Worm (Caenorhabditis elegans) whole organism, young adult: Measurements from ENCODE around the gene F13A2.5.
A peak's percentile ranks its signal among the peaks of the same experiment; 100 is the strongest.

ENCODE experiments used
- B0261.1 ChIP-seq: sonication (generic microtip); optimal IDR thresholded peaks from 2 replicates; lab custom pipeline; 2016; ENCODE audit warnings: mild to moderate bottlenecking, missing genetic modification characterization, moderate library complexity, missing compliant biosample characterization
- B0336.3 ChIP-seq: fragments of 200-800 bp; sonication (Bioruptor generic); IDR thresholded peaks from 2 replicates; pipeline ENCODE4 v1.3.6; 2022; ENCODE audit warnings: missing genetic modification characterization, missing compliant biosample characterization
- C17E4.6 ChIP-seq: fragments of 200-800 bp; sonication (Bioruptor generic); IDR thresholded peaks from 2 replicates; pipeline ENCODE4 v1.3.6; 2022; ENCODE audit warnings: missing genetic modification reagents, missing genetic modification characterization, missing compliant biosample characterization
- F37B4.10 ChIP-seq: fragments of 200-800 bp; sonication (Bioruptor generic); IDR thresholded peaks from 2 replicates; pipeline ENCODE4 v1.3.6; 2022; ENCODE audit warnings: missing genetic modification characterization, missing compliant biosample characterization
- F39B2.1 ChIP-seq: fragments of 200-800 bp; sonication (Bioruptor generic); IDR thresholded peaks from 2 replicates; pipeline ENCODE4 v1.3.6; 2022; ENCODE audit warnings: missing genetic modification reagents, missing genetic modification characterization, missing compliant biosample characterization
- F49E8.2 ChIP-seq: sonication (generic microtip); optimal IDR thresholded peaks from 3 replicates; lab custom pipeline; 2017; ENCODE audit warnings: missing genetic modification characterization, mild to moderate bottlenecking, missing compliant biosample characterization, antibody characterized with exemption, moderate library complexity; ENCODE audit not compliant: insufficient read depth
- T07F8.4 ChIP-seq: sonication (generic microtip); optimal IDR thresholded peaks from 2 replicates; lab custom pipeline; 2016; ENCODE audit warnings: mild to moderate bottlenecking, missing genetic modification characterization, moderate library complexity, missing compliant biosample characterization
- Y67H2A.10 ChIP-seq: fragments of 200-800 bp; sonication (Bioruptor generic); conservative IDR thresholded peaks from 2 replicates; pipeline ENCODE4 v1.3.6; 2022; ENCODE audit warnings: missing genetic modification reagents, missing genetic modification characterization, missing compliant biosample characterization
- Y95B8A.8 ChIP-seq: fragments of 200-800 bp; sonication (Bioruptor generic); IDR thresholded peaks from 2 replicates; pipeline ENCODE4 v1.3.6; 2022; ENCODE audit warnings: missing genetic modification reagents, missing genetic modification characterization, missing compliant biosample characterization
- aptf-2 ChIP-seq: fragments of 200-800 bp; sonication (Bioruptor generic); conservative IDR thresholded peaks from 2 replicates; pipeline ENCODE4 v1.3.6; 2022; ENCODE audit warnings: missing genetic modification reagents, missing genetic modification characterization, missing compliant biosample characterization
- atf-7 ChIP-seq: sonication (generic microtip); optimal IDR thresholded peaks from 2 replicates; lab custom pipeline; 2017; ENCODE audit warnings: mild to moderate bottlenecking, missing genetic modification characterization, missing compliant biosample characterization
- athp-1 ChIP-seq: sonication (generic microtip); optimal IDR thresholded peaks from 2 replicates; lab custom pipeline; 2017; ENCODE audit warnings: mild to moderate bottlenecking, missing genetic modification characterization, missing compliant biosample characterization
- bed-1 ChIP-seq: fragments of 200-800 bp; sonication (Bioruptor generic); IDR thresholded peaks from 2 replicates; pipeline ENCODE4 v1.3.6; 2022; ENCODE audit warnings: missing genetic modification reagents, missing genetic modification characterization, missing compliant biosample characterization
- ccch-3 ChIP-seq: fragments of 200-800 bp; sonication (Bioruptor generic); optimal IDR thresholded peaks from 2 replicates; lab custom pipeline; 2018; ENCODE audit warnings: mild to moderate bottlenecking, missing genetic modification characterization, missing compliant biosample characterization
- cebp-1 ChIP-seq, 2 experiments: fragments of 200-800 bp in 1 of 2; sonication (Bioruptor generic) in 1 of 2; sonication (generic microtip) in 1 of 2; IDR thresholded peaks in 1 of 2; optimal IDR thresholded peaks in 1 of 2; 2 replicates each; pipeline versions ENCODE4 v1.3.6 to Lab custom; 2017 to 2022; ENCODE audit warnings: missing compliant biosample characterization in 2 of 2, missing genetic modification characterization in 2 of 2, mild to moderate bottlenecking in 1 of 2, missing genetic modification reagents in 1 of 2, moderate library complexity in 1 of 2
- ceh-100 ChIP-seq: fragments of 200-800 bp; sonication (Bioruptor generic); IDR thresholded peaks from 2 replicates; pipeline ENCODE4 v1.3.6; 2022; ENCODE audit warnings: missing genetic modification reagents, missing genetic modification characterization, missing compliant biosample characterization
- ceh-27 ChIP-seq: fragments of 200-800 bp; sonication (Bioruptor generic); optimal IDR thresholded peaks from 2 replicates; lab custom pipeline; 2018; ENCODE audit warnings: mild to moderate bottlenecking, missing genetic modification characterization, moderate library complexity, missing compliant biosample characterization
- ceh-79 ChIP-seq: sonication (generic microtip); optimal IDR thresholded peaks from 2 replicates; lab custom pipeline; 2017; ENCODE audit warnings: mild to moderate bottlenecking, missing genetic modification characterization, missing compliant biosample characterization
- efl-1 ChIP-seq: fragments of 150-350 bp; optimal IDR thresholded peaks from 2 replicates; lab custom pipeline; 2014; ENCODE audit warnings: missing biosample characterization, missing genetic modification reagents, missing genetic modification characterization
- egl-18 ChIP-seq: fragments of 200-800 bp; sonication (Bioruptor generic); IDR thresholded peaks from 2 replicates; pipeline ENCODE4 v1.3.6; 2022; ENCODE audit warnings: missing genetic modification reagents, missing genetic modification characterization, missing compliant biosample characterization
- egrh-3 ChIP-seq: fragments of 200-800 bp; sonication (Bioruptor generic); IDR thresholded peaks from 2 replicates; pipeline ENCODE4 v1.3.6; 2022; ENCODE audit warnings: missing genetic modification reagents, missing genetic modification characterization, missing compliant biosample characterization
- ets-4 ChIP-seq: fragments of 200-800 bp; sonication (Bioruptor generic); optimal IDR thresholded peaks from 2 replicates; lab custom pipeline; 2018; ENCODE audit warnings: mild to moderate bottlenecking, missing genetic modification characterization, missing compliant biosample characterization
- hlh-12 ChIP-seq: sonication (generic microtip); optimal IDR thresholded peaks from 2 replicates; lab custom pipeline; 2016; ENCODE audit warnings: missing genetic modification characterization, missing compliant biosample characterization
- hlh-26 ChIP-seq: fragments of 200-800 bp; sonication (Bioruptor generic); conservative IDR thresholded peaks from 2 replicates; pipeline ENCODE4 v1.3.6; 2022; ENCODE audit warnings: missing genetic modification reagents, missing genetic modification characterization, missing compliant biosample characterization
- hmg-20 ChIP-seq: fragments of 200-800 bp; sonication (Bioruptor generic); IDR thresholded peaks from 2 replicates; pipeline ENCODE4 v1.3.6; 2022; ENCODE audit warnings: missing genetic modification reagents, missing genetic modification characterization, missing compliant biosample characterization
- let-526 ChIP-seq: fragments of 200-800 bp; sonication (Bioruptor generic); IDR thresholded peaks from 2 replicates; pipeline ENCODE4 v1.3.6; 2022; ENCODE audit warnings: missing genetic modification reagents, missing genetic modification characterization, missing compliant biosample characterization
- let-607 ChIP-seq, 2 experiments: fragments of 200-800 bp in 1 of 2; sonication (Bioruptor generic) in 1 of 2; sonication (generic microtip) in 1 of 2; optimal IDR thresholded peaks; 2 replicates each; lab custom pipeline; 2016 to 2018; ENCODE audit warnings: mild to moderate bottlenecking in 2 of 2, missing compliant biosample characterization in 2 of 2, missing genetic modification characterization in 2 of 2, moderate library complexity in 2 of 2, missing genotype in 1 of 2
- lin-35 ChIP-seq, 3 experiments: fragments of 150-350 bp in 2 of 3; sonication (generic microtip) in 1 of 3; optimal IDR thresholded peaks; 2 replicates each; lab custom pipeline; 2014 to 2018; ENCODE audit warnings: missing biosample characterization in 3 of 3, missing genetic modification characterization in 3 of 3, missing genetic modification reagents in 3 of 3
- lir-1 ChIP-seq: fragments of 200-800 bp; sonication (Bioruptor generic); conservative IDR thresholded peaks from 2 replicates; pipeline ENCODE4 v1.3.6; 2022; ENCODE audit warnings: missing genetic modification reagents, missing genetic modification characterization, missing compliant biosample characterization
- lsy-27 ChIP-seq: sonication (generic microtip); optimal IDR thresholded peaks from 2 replicates; lab custom pipeline; 2017; ENCODE audit warnings: missing genetic modification characterization, mild to moderate bottlenecking, missing compliant biosample characterization, antibody characterized with exemption, missing genotype, borderline replicate concordance; ENCODE audit not compliant: insufficient read depth
- madf-10 ChIP-seq: sonication (generic microtip); optimal IDR thresholded peaks from 2 replicates; lab custom pipeline; 2016; ENCODE audit warnings: mild to moderate bottlenecking, missing genetic modification characterization, missing compliant biosample characterization
- madf-3 ChIP-seq: fragments of 200-800 bp; sonication (Bioruptor generic); IDR thresholded peaks from 2 replicates; pipeline ENCODE4 v1.3.6; 2022; ENCODE audit warnings: missing genetic modification reagents, missing genetic modification characterization, missing compliant biosample characterization
- mcd-1 ChIP-seq: fragments of 200-800 bp; sonication (Bioruptor generic); IDR thresholded peaks from 2 replicates; pipeline ENCODE4 v1.3.6; 2022; ENCODE audit warnings: missing genetic modification reagents, missing genetic modification characterization, missing compliant biosample characterization
- mes-4 ChIP-seq: sonication (generic microtip); optimal IDR thresholded peaks from 2 replicates; lab custom pipeline; 2016; ENCODE audit warnings: missing genotype, missing genetic modification characterization, missing compliant biosample characterization
- mxl-1 ChIP-seq: sonication (generic microtip); optimal IDR thresholded peaks from 2 replicates; lab custom pipeline; 2016; ENCODE audit warnings: missing genetic modification characterization, missing compliant biosample characterization
- nhr-120 ChIP-seq: fragments of 200-800 bp; sonication (Bioruptor generic); IDR thresholded peaks from 2 replicates; pipeline ENCODE4 v1.3.6; 2022; ENCODE audit warnings: missing genetic modification characterization, missing compliant biosample characterization
- rcor-1 ChIP-seq: fragments of 200-800 bp; sonication (Bioruptor generic); IDR thresholded peaks from 2 replicates; pipeline ENCODE4 v1.3.6; 2022; ENCODE audit warnings: missing genetic modification reagents, missing genetic modification characterization, missing compliant biosample characterization
- rpc-1 ChIP-seq, 2 experiments: fragments of 150-350 bp in 1 of 2; sonication (generic microtip) in 1 of 2; optimal IDR thresholded peaks; 2 replicates each; lab custom pipeline; 2014 to 2018; ENCODE audit warnings: missing biosample characterization in 1 of 2, missing genetic modification characterization in 1 of 2, missing genetic modification reagents in 1 of 2, missing genotype in 1 of 2
- sea-2 ChIP-seq: fragments of 200-800 bp; sonication (Bioruptor generic); IDR thresholded peaks from 2 replicates; pipeline ENCODE4 v1.3.6; 2022; ENCODE audit warnings: missing genetic modification characterization, missing compliant biosample characterization
- snpc-1.3 ChIP-seq: sonication (generic microtip); optimal IDR thresholded peaks from 2 replicates; lab custom pipeline; 2017; ENCODE audit warnings: missing genetic modification characterization, mild to moderate bottlenecking, missing compliant biosample characterization, antibody characterized with exemption, moderate library complexity, missing genotype, missing genetic modification reagents; ENCODE audit not compliant: insufficient read depth
- snpc-4 ChIP-seq, 5 experiments: fragments of 150-350 bp in 1 of 5; sonication (generic microtip) in 4 of 5; optimal IDR thresholded peaks; 2 replicates each; lab custom pipeline; 2014 to 2018; ENCODE audit warnings: missing genetic modification characterization in 5 of 5, missing biosample characterization in 3 of 5, antibody characterized with exemption in 2 of 5, mild to moderate bottlenecking in 2 of 5, missing compliant biosample characterization in 2 of 5, missing genotype in 2 of 5, moderate library complexity in 2 of 5, missing genetic modification reagents in 1 of 5
- tbx-9 ChIP-seq: sonication (generic microtip); optimal IDR thresholded peaks from 2 replicates; lab custom pipeline; 2016; ENCODE audit warnings: borderline replicate concordance, missing genetic modification characterization, inconsistent platforms, missing compliant biosample characterization
- unc-130 ChIP-seq: sonication (generic microtip); optimal IDR thresholded peaks from 2 replicates; lab custom pipeline; 2016; ENCODE audit warnings: missing genetic modification reagents, missing genetic modification characterization, missing compliant biosample characterization
- xnd-1 ChIP-seq: sonication (generic microtip); optimal IDR thresholded peaks from 2 replicates; lab custom pipeline; 2016; ENCODE audit warnings: missing genotype, missing genetic modification reagents, missing genetic modification characterization, missing compliant biosample characterization
- ztf-26 ChIP-seq: sonication (generic microtip); optimal IDR thresholded peaks from 2 replicates; lab custom pipeline; 2017; ENCODE audit warnings: missing genetic modification characterization, missing compliant biosample characterization
- ztf-6 ChIP-seq: fragments of 200-800 bp; sonication (Bioruptor generic); IDR thresholded peaks from 2 replicates; pipeline ENCODE4 v1.3.6; 2022; ENCODE audit warnings: missing genetic modification reagents, missing genetic modification characterization, missing compliant biosample characterization

The F13A2.5 gene

DNA sequence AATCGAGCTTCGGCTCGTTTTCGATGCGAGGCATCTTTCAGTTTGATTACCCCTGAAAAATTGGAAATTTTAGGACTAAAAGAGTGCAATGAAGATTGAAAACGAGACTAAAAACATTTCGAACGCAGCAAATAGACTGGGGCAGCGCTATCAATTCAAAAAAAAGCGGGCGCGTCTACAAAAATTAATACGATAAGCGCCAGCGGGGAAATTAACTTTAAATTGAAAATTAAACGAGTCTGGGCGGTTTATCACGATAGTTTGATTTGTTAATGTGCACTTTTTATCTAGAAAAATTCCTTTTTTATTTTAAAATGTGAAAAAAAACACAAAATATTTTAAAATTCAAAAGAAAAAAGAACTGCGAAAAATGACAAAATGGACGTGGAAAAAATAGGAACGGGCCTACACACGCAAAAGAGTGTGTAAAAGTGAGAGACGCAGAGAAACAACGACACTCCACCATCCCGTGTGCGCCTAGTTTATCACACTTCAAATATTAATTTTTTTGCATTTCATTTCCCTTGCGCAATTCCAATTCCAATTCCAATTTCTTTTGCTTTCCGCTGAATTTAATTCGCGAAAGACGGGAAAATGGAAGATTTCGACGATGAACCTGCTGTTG, 30.3 kb downstream of the F13A2.5 start, which contains the start of the genes gmpr-1 and fipp-1 (continued):
- TF ChIP-seq ets-4 (GFP tag; lab: Kevin White, UChicago) (no peak), F49E8.2 (tag; lab: Kevin White, UChicago) (no peak), egl-18 (no peak), ceh-27 (GFP tag; lab: Kevin White, UChicago) (no peak), hmg-20 (GFP tag; lab: Robert Waterston, UW) (no peak), let-607 (tag; optimal IDR thresholded peaks at IDR 0.05; lab: Kevin White, UChicago) (no peak), egrh-3 (GFP tag; lab: Robert Waterston, UW) (no peak), cebp-1 (GFP tag; IDR thresholded peaks at IDR 0.05; lab: Robert Waterston, UW) (no peak), cebp-1 (tag; optimal IDR thresholded peaks at IDR 0.05; lab: Kevin White, UChicago) (peak; percentile 16), tbx-9 (tag; lab: Kevin White, UChicago) (no peak), snpc-1.3 (tag; lab: Kevin White, UChicago) (no peak), bed-1 (GFP tag; lab: Robert Waterston, UW) (no peak), mcd-1 (peak; percentile 53; the same call in 1 of the 2 replicates), athp-1 (peak; percentile 10), F37B4.10 (GFP tag; lab: Robert Waterston, UW) (no peak), ztf-26 (tag; lab: Kevin White, UChicago) (no peak), rpc-1 (optimal IDR thresholded peaks at IDR 0.05; lab: Kevin White, UChicago) (no peak), rpc-1 (tag; optimal IDR thresholded peaks at IDR 0.05; lab: Kevin White, UChicago) (no peak), efl-1 (peak; percentile 85), unc-130 (GFP tag; lab: Kevin White, UChicago) (no peak), atf-7 (tag; lab: Kevin White, UChicago) (no peak), ceh-100 (GFP tag; lab: Robert Waterston, UW) (no peak), madf-3 (GFP tag; lab: Robert Waterston, UW) (no peak), F39B2.1 (no peak), ceh-79 (tag; lab: Kevin White, UChicago) (no peak), let-526 (no peak), B0336.3 (GFP tag; lab: Robert Waterston, UW) (no peak), hlh-26 (no peak), ztf-6 (GFP tag; lab: Robert Waterston, UW) (no peak), hlh-12 (tag; lab: Kevin White, UChicago) (no peak), lir-1 (GFP tag; lab: Robert Waterston, UW) (no peak), rcor-1 (no peak), snpc-4 (GFP tag; optimal IDR thresholded peaks at IDR 0.05; lab: Kevin White, UChicago) (no peak), snpc-4 (tag; optimal IDR thresholded peaks at IDR 0.05; lab: Kevin White, UChicago) (no peak), Y67H2A.10 (no peak), nhr-120 (GFP tag; lab: Robert Waterston, UW) (no peak), B0261.1 (tag; lab: Kevin White, UChicago) (no peak), Y95B8A.8 (no peak), mes-4 (tag; lab: Kevin White, UChicago) (no peak), madf-10 (tag; lab: Kevin White, UChicago) (no peak), lin-35 (GFP tag; optimal IDR thresholded peaks at IDR 0.05; lab: Kevin White, UChicago) (peak in 1 of 3 experiments; percentile 55), C17E4.6 (GFP tag; lab: Robert Waterston, UW) (no peak), sea-2 (GFP tag; lab: Robert Waterston, UW) (no peak), mxl-1 (no peak), T07F8.4 (no peak), lsy-27 (tag; lab: Kevin White, UChicago) (no peak), aptf-2 (GFP tag; lab: Robert Waterston, UW) (no peak), xnd-1 (peak; percentile 74), ccch-3 (GFP tag; lab: Kevin White, UChicago) (no peak)
